Worm (Caenorhabditis elegans) whole organism, L4 larva: ENCODE data around the gene tpp-2.
A peak's percentile ranks its signal among the peaks of the same experiment; 100 is the strongest.

Experiments
- F10B5.3 ChIP-seq: sonication (generic microtip); optimal IDR thresholded peaks from 2 replicates; lab custom pipeline; 2016; ENCODE audit warnings: mild to moderate bottlenecking, missing genetic modification characterization, missing compliant biosample characterization
- F26F4.8 ChIP-seq: fragments of 200-800 bp; sonication (Bioruptor generic); conservative IDR thresholded peaks from 2 replicates; pipeline ENCODE4 v1.3.6; 2022; ENCODE audit warnings: missing genetic modification characterization, missing compliant biosample characterization
- F37D6.2 ChIP-seq: sonication (generic microtip); optimal IDR thresholded peaks from 2 replicates; lab custom pipeline; 2016; ENCODE audit warnings: mild to moderate bottlenecking, missing genetic modification characterization, missing compliant biosample characterization
- F49E8.2 ChIP-seq: sonication (generic microtip); optimal IDR thresholded peaks from 2 replicates; lab custom pipeline; 2016; ENCODE audit warnings: missing compliant biosample characterization, mild to moderate bottlenecking, missing genetic modification characterization, borderline replicate concordance
- T20F7.1 ChIP-seq: fragments of 200-800 bp; sonication (Bioruptor generic); optimal IDR thresholded peaks from 2 replicates; lab custom pipeline; 2018; ENCODE audit warnings: mild to moderate bottlenecking, missing genetic modification characterization, missing compliant biosample characterization
- Y5F2A.4 ChIP-seq: fragments of 200-800 bp; sonication (Bioruptor generic); optimal IDR thresholded peaks from 2 replicates; lab custom pipeline; 2018; ENCODE audit warnings: mild to moderate bottlenecking, missing genetic modification characterization, missing compliant biosample characterization
- ZK337.2 ChIP-seq: fragments of 200-800 bp; sonication (Bioruptor generic); IDR thresholded peaks from 2 replicates; pipeline ENCODE4 v1.3.6; 2022; ENCODE audit warnings: missing genetic modification reagents, missing genetic modification characterization, missing compliant biosample characterization
- ZK546.5 ChIP-seq, 2 experiments: sonication (generic microtip); optimal IDR thresholded peaks; 2 replicates each; lab custom pipeline; 2017; ENCODE audit warnings: missing biosample characterization in 2 of 2, missing genetic modification characterization in 2 of 2
- aha-1 ChIP-seq: fragments of 150-350 bp; peaks from one replicate; lab custom pipeline; 2014; ENCODE audit warnings: missing biosample characterization, missing genetic modification characterization
- arid-1 ChIP-seq: fragments of 200-800 bp; sonication (Bioruptor generic); conservative IDR thresholded peaks from 2 replicates; pipeline ENCODE4 v1.3.6; 2022; ENCODE audit warnings: missing genetic modification reagents, missing genetic modification characterization, missing compliant biosample characterization
- ceh-20 ChIP-seq: fragments of 200-800 bp; sonication (Bioruptor generic); IDR thresholded peaks from 2 replicates; pipeline ENCODE4 v1.3.6; 2022; ENCODE audit warnings: missing genetic modification reagents, missing genetic modification characterization, missing compliant biosample characterization
- ceh-32 ChIP-seq: sonication (generic microtip); optimal IDR thresholded peaks from 2 replicates; lab custom pipeline; 2016; ENCODE audit warnings: mild to moderate bottlenecking, missing genetic modification characterization, missing compliant biosample characterization; ENCODE audit not compliant: poor library complexity
- ceh-44 ChIP-seq: fragments of 200-800 bp; sonication (Bioruptor generic); IDR thresholded peaks from 2 replicates; pipeline ENCODE4 v1.3.6; 2022; ENCODE audit warnings: missing genetic modification reagents, missing genetic modification characterization, missing compliant biosample characterization
- ceh-62 ChIP-seq: sonication (generic microtip); optimal IDR thresholded peaks from 2 replicates; lab custom pipeline; 2017; ENCODE audit warnings: missing biosample characterization, missing genetic modification characterization
- ces-1 ChIP-seq: fragments of 150-350 bp; sonication (generic microtip); optimal IDR thresholded peaks from 4 replicates; lab custom pipeline; 2014; ENCODE audit warnings: missing biosample characterization, missing genetic modification reagents, missing genetic modification characterization
- ctbp-1 ChIP-seq: fragments of 200-800 bp; sonication (Bioruptor generic); IDR thresholded peaks from 2 replicates; pipeline ENCODE4 v1.3.6; 2022; ENCODE audit warnings: missing genetic modification reagents, missing genetic modification characterization, missing compliant biosample characterization
- daf-12 ChIP-seq: fragments of 150-350 bp; optimal IDR thresholded peaks from 2 replicates; lab custom pipeline; 2014; ENCODE audit warnings: missing biosample characterization, missing genetic modification reagents, missing genetic modification characterization
- daf-16 ChIP-seq, 3 experiments: sonication (generic microtip); optimal IDR thresholded peaks; 2 replicates each; lab custom pipeline; 2016 to 2017; ENCODE audit warnings: missing genetic modification characterization in 3 of 3, missing genetic modification reagents in 3 of 3, mild to moderate bottlenecking in 2 of 3, missing compliant biosample characterization in 2 of 3, missing biosample characterization in 1 of 3, moderate library complexity in 1 of 3
- daf-19 ChIP-seq: fragments of 200-800 bp; sonication (Bioruptor generic); conservative IDR thresholded peaks from 2 replicates; pipeline ENCODE4 v1.3.6; 2022; ENCODE audit warnings: missing genetic modification characterization, missing compliant biosample characterization
- daf-8 ChIP-seq: fragments of 200-800 bp; sonication (Bioruptor generic); IDR thresholded peaks from 2 replicates; pipeline ENCODE4 v1.3.6; 2022; ENCODE audit warnings: missing genetic modification characterization, missing compliant biosample characterization
- dmd-6 ChIP-seq: fragments of 200-800 bp; sonication (Bioruptor generic); IDR thresholded peaks from 2 replicates; pipeline ENCODE4 v1.3.6; 2022; ENCODE audit warnings: missing genetic modification reagents, missing genetic modification characterization, missing compliant biosample characterization
- dmd-8 ChIP-seq: fragments of 200-800 bp; sonication (Bioruptor generic); IDR thresholded peaks from 2 replicates; pipeline ENCODE4 v1.3.6; 2022; ENCODE audit warnings: missing genetic modification characterization, missing compliant biosample characterization
- dmd-9 ChIP-seq: fragments of 200-800 bp; sonication (Bioruptor generic); IDR thresholded peaks from 2 replicates; pipeline ENCODE4 v1.3.6; 2022; ENCODE audit warnings: missing genetic modification reagents, missing genetic modification characterization, missing compliant biosample characterization
- dpl-1 ChIP-seq: fragments of 150-350 bp; optimal IDR thresholded peaks from 2 replicates; lab custom pipeline; 2014; ENCODE audit warnings: missing biosample characterization, missing genetic modification reagents, missing genetic modification characterization
- dve-1 ChIP-seq: sonication (generic microtip); optimal IDR thresholded peaks from 2 replicates; lab custom pipeline; 2017; ENCODE audit warnings: antibody characterized with exemption, mild to moderate bottlenecking, missing genetic modification characterization, missing compliant biosample characterization; ENCODE audit not compliant: insufficient read depth
- egl-27 ChIP-seq: sonication (generic microtip); optimal IDR thresholded peaks from 3 replicates; lab custom pipeline; 2017; ENCODE audit warnings: missing biosample characterization, missing genetic modification reagents, missing genetic modification characterization
- fkh-10 ChIP-seq: fragments of 150-350 bp; optimal IDR thresholded peaks from 2 replicates; lab custom pipeline; 2014; ENCODE audit warnings: missing biosample characterization, missing genetic modification reagents, missing genetic modification characterization
- jun-1 ChIP-seq: fragments of 150-350 bp; optimal IDR thresholded peaks from 2 replicates; lab custom pipeline; 2014; ENCODE audit warnings: missing biosample characterization, missing genetic modification reagents, missing genetic modification characterization
- lim-7 ChIP-seq: fragments of 200-800 bp; sonication (Bioruptor generic); IDR thresholded peaks from 2 replicates; pipeline ENCODE4 v1.3.6; 2022; ENCODE audit warnings: missing genetic modification characterization, missing compliant biosample characterization
- lin-1 ChIP-seq: fragments of 200-800 bp; sonication (Bioruptor generic); IDR thresholded peaks from 2 replicates; pipeline ENCODE4 v1.3.6; 2022; ENCODE audit warnings: missing genetic modification reagents, missing genetic modification characterization, missing compliant biosample characterization
- lin-13 ChIP-seq: fragments of 150-350 bp; optimal IDR thresholded peaks from 2 replicates; lab custom pipeline; 2014; ENCODE audit warnings: missing biosample characterization, missing genetic modification reagents, missing genetic modification characterization
- lsy-2 ChIP-seq, 2 experiments: fragments of 150-350 bp in 1 of 2; sonication (generic microtip) in 1 of 2; optimal IDR thresholded peaks; 2 replicates each; lab custom pipeline; 2014 to 2017; ENCODE audit warnings: missing biosample characterization in 2 of 2, missing genetic modification characterization in 2 of 2
- madf-9 ChIP-seq: fragments of 200-800 bp; sonication (Bioruptor generic); conservative IDR thresholded peaks from 2 replicates; pipeline ENCODE4 v1.3.6; 2022; ENCODE audit warnings: missing genetic modification reagents, missing genetic modification characterization, missing compliant biosample characterization
- mdl-1 ChIP-seq, 2 experiments: fragments of 150-350 bp in 1 of 2; sonication (generic microtip) in 1 of 2; optimal IDR thresholded peaks; 2 replicates each; lab custom pipeline; 2014 to 2017; ENCODE audit warnings: missing biosample characterization in 2 of 2, missing genetic modification characterization in 2 of 2
- mep-1 ChIP-seq: fragments of 150-350 bp; sonication (generic microtip); optimal IDR thresholded peaks from 3 replicates; lab custom pipeline; 2014; ENCODE audit warnings: missing biosample characterization, missing genetic modification characterization
- mxl-2 ChIP-seq: fragments of 200-800 bp; sonication (Bioruptor generic); conservative IDR thresholded peaks from 2 replicates; pipeline ENCODE4 v1.3.6; 2022; ENCODE audit warnings: missing genetic modification reagents, missing genetic modification characterization, missing compliant biosample characterization
- mxl-3 ChIP-seq: fragments of 200-800 bp; sonication (Bioruptor generic); optimal IDR thresholded peaks from 2 replicates; lab custom pipeline; 2018; ENCODE audit warnings: mild to moderate bottlenecking, missing genetic modification characterization, missing compliant biosample characterization
- nhr-102 ChIP-seq: sonication (generic microtip); optimal IDR thresholded peaks from 2 replicates; lab custom pipeline; 2016; ENCODE audit warnings: mild to moderate bottlenecking, missing genetic modification characterization, moderate library complexity, missing compliant biosample characterization
- nhr-11 ChIP-seq: fragments of 150-350 bp; optimal IDR thresholded peaks from 2 replicates; lab custom pipeline; 2014; ENCODE audit warnings: missing biosample characterization, missing genetic modification characterization
- nhr-25 ChIP-seq: sonication (generic microtip); optimal IDR thresholded peaks from 2 replicates; lab custom pipeline; 2017; ENCODE audit warnings: missing genetic modification characterization, mild to moderate bottlenecking, missing compliant biosample characterization, antibody characterized with exemption, moderate library complexity, borderline replicate concordance; ENCODE audit not compliant: insufficient read depth
- nhr-42 ChIP-seq: fragments of 200-800 bp; sonication (Bioruptor generic); IDR thresholded peaks from 2 replicates; pipeline ENCODE4 v1.3.6; 2022; ENCODE audit warnings: missing genetic modification characterization, missing compliant biosample characterization
- nhr-77 ChIP-seq: fragments of 150-350 bp; optimal IDR thresholded peaks from 2 replicates; lab custom pipeline; 2014; ENCODE audit warnings: missing biosample characterization, missing genetic modification characterization
- pha-4 ChIP-seq, 2 experiments: fragments of 150-350 bp in 1 of 2; fragments of 200-800 bp in 1 of 2; sonication (Bioruptor generic) in 1 of 2; IDR thresholded peaks in 1 of 2; optimal IDR thresholded peaks in 1 of 2; 2 replicates each; pipeline versions ENCODE4 v1.3.6 to Lab custom; 2014 to 2022; ENCODE audit warnings: missing genetic modification characterization in 2 of 2, missing genetic modification reagents in 2 of 2, missing biosample characterization in 1 of 2, missing compliant biosample characterization in 1 of 2
- pqm-1 ChIP-seq: sonication (generic microtip); optimal IDR thresholded peaks from 2 replicates; lab custom pipeline; 2017; ENCODE audit warnings: missing biosample characterization, missing genetic modification characterization
- sdz-12 ChIP-seq: fragments of 200-800 bp; sonication (Bioruptor generic); optimal IDR thresholded peaks from 2 replicates; lab custom pipeline; 2018; ENCODE audit warnings: mild to moderate bottlenecking, missing genetic modification characterization, missing compliant biosample characterization
- spr-1 ChIP-seq: sonication (generic microtip); optimal IDR thresholded peaks from 2 replicates; lab custom pipeline; 2016; ENCODE audit warnings: mild to moderate bottlenecking, missing genetic modification characterization, missing compliant biosample characterization
- vab-7 ChIP-seq: fragments of 200-800 bp; sonication (Bioruptor generic); IDR thresholded peaks from 2 replicates; pipeline ENCODE4 v1.3.6; 2022; ENCODE audit warnings: missing genetic modification reagents, missing genetic modification characterization, missing compliant biosample characterization
- zfp-2 ChIP-seq: sonication (generic microtip); optimal IDR thresholded peaks from 2 replicates; lab custom pipeline; 2016; ENCODE audit warnings: mild to moderate bottlenecking, missing genetic modification characterization, missing compliant biosample characterization
- zip-2 ChIP-seq: fragments of 150-350 bp; optimal IDR thresholded peaks from 2 replicates; lab custom pipeline; 2014; ENCODE audit warnings: missing biosample characterization, missing genetic modification characterization

Gene tpp-2

ce11 chrII:6049546-6049945 lies 47.9 kb downstream of the tpp-2 start (continued):
- TF ChIP-seq nhr-11 = no peak
- no peak for TF ChIP-seq dmd-9
- TF ChIP-seq mep-1 = no peak
- no peak for TF ChIP-seq ceh-44 (GFP tag; lab: Robert Waterston, UW)
- no peak for TF ChIP-seq lim-7
- TF ChIP-seq lin-13 (GFP tag; lab: Kevin White, UChicago) = no peak
- TF ChIP-seq sdz-12 (GFP tag; lab: Kevin White, UChicago) = no peak
- TF ChIP-seq arid-1 = no peak
- TF ChIP-seq daf-8 = no peak
- TF ChIP-seq vab-7 (GFP tag; lab: Robert Waterston, UW) = no peak
- TF ChIP-seq ces-1 (GFP tag; lab: Kevin White, UChicago) = no peak
- peak; percentile 73 for TF ChIP-seq dve-1 (tag; lab: Kevin White, UChicago)
- TF ChIP-seq madf-9 = no peak
- TF ChIP-seq zip-2 (tag; lab: Kevin White, UChicago) = no peak
- TF ChIP-seq dmd-6 (GFP tag; lab: Robert Waterston, UW) = peak; percentile 71
- TF ChIP-seq ceh-62 (tag; lab: Kevin White, UChicago) = no peak
- no peak for TF ChIP-seq spr-1 (tag; lab: Kevin White, UChicago)
- TF ChIP-seq aha-1 = no peak
- TF ChIP-seq pha-4 (GFP tag; IDR thresholded peaks at IDR 0.05; lab: Robert Waterston, UW) = no peak
- TF ChIP-seq pha-4 (tag; optimal IDR thresholded peaks at IDR 0.05; lab: Kevin White, UChicago) = no peak
- no peak for TF ChIP-seq daf-16 (GFP tag; optimal IDR thresholded peaks at IDR 0.05; lab: Kevin White, UChicago)
- peak; percentile 39 for TF ChIP-seq daf-16 (tag; optimal IDR thresholded peaks at IDR 0.05; lab: Kevin White, UChicago)
- no peak for TF ChIP-seq F26F4.8
- TF ChIP-seq ceh-32 (tag; lab: Kevin White, UChicago) = no peak
- no peak for TF ChIP-seq dmd-8 (GFP tag; lab: Robert Waterston, UW)
- no peak for TF ChIP-seq ZK546.5 (tag; optimal IDR thresholded peaks at IDR 0.05; lab: Kevin White, UChicago)
- TF ChIP-seq nhr-102 (tag; lab: Kevin White, UChicago) = no peak
- TF ChIP-seq ctbp-1 (GFP tag; lab: Robert Waterston, UW) = no peak
- TF ChIP-seq dpl-1 (GFP tag; lab: Kevin White, UChicago) = no peak
- peak; percentile 31 for TF ChIP-seq nhr-77 (tag; lab: Kevin White, UChicago)
- TF ChIP-seq egl-27 (tag; lab: Kevin White, UChicago) = no peak
- no peak for TF ChIP-seq nhr-42
- no peak for TF ChIP-seq T20F7.1 (GFP tag; lab: Kevin White, UChicago)
- peak in 1 of 2 experiments; percentile 8 for TF ChIP-seq lsy-2 (tag; optimal IDR thresholded peaks at IDR 0.05; lab: Kevin White, UChicago)
- 0 out of 2 replicates have a peak, but pooled peaks have one; percentile 38 for TF ChIP-seq lin-1
- TF ChIP-seq daf-19 (GFP tag; lab: Robert Waterston, UW) = no peak
- TF ChIP-seq nhr-25 (tag; lab: Kevin White, UChicago) = no peak
- peak; percentile 83 for TF ChIP-seq pqm-1 (tag; lab: Kevin White, UChicago)
- no peak for TF ChIP-seq daf-12

- TF ChIP-seq ceh-20 (GFP tag; lab: Robert Waterston, UW) (peak; percentile 59; the same call in 1 of the 2 replicates), jun-1 (peak; percentile 4), fkh-10 (no peak), pha-4 (GFP tag; IDR thresholded peaks at IDR 0.05; lab: Robert Waterston, UW) (peak; percentile 57; the same call in 1 of the 2 replicates), pha-4 (tag; optimal IDR thresholded peaks at IDR 0.05; lab: Kevin White, UChicago) (peak; percentile 69), lim-7 (no peak), F49E8.2 (tag; lab: Kevin White, UChicago) (peak; percentile 63), lsy-2 (tag; optimal IDR thresholded peaks at IDR 0.05; lab: Kevin White, UChicago) (peak in 1 of 2 experiments; percentile 92), mdl-1 (tag; optimal IDR thresholded peaks at IDR 0.05; lab: Kevin White, UChicago) (peak in 1 of 2 experiments; percentile 9), lin-13 (GFP tag; lab: Kevin White, UChicago) (peak; percentile 16), mxl-3 (GFP tag; lab: Kevin White, UChicago) (no peak), ZK337.2 (GFP tag; lab: Robert Waterston, UW) (0 out of 2 replicates have a peak, but pooled peaks have one; percentile 53), F37D6.2 (tag; lab: Kevin White, UChicago) (peak; percentile 56), F10B5.3 (peak; percentile 75), lin-1 (no peak), mxl-2 (GFP tag; lab: Robert Waterston, UW) (no peak), zfp-2 (tag; lab: Kevin White, UChicago) (peak; percentile 13), Y5F2A.4 (GFP tag; lab: Kevin White, UChicago) (no peak)
These were observed 49.7 kb downstream of the tpp-2 start, which contains the start of the genes R12C12.6 and ran-5 for ce11 chrII:6047639-6048159. R12C12.6 (minus strand) TSS chrII:6047867. ran-5 (plus strand) TSS chrII:6048109.
